Fruit fly (Drosophila melanogaster): Measurements from ENCODE around the gene twin.

The twin gene

dm6 chr3R:24151924-24152809 lies 69.6 kb downstream of the twin start, which contains the start of the genes p38a and CG6178 (continued):
- TF ChIP-seq CG9932 (GFP tag; IDR thresholded peaks at IDR 0.05) (peak; percentile 97), Hr78 (GFP tag; optimal IDR thresholded peaks at IDR 0.05) (peak in 1 of 2 experiments; percentile 83), CG13123 (GFP tag; optimal IDR thresholded peaks at IDR 0.05) (peak; percentile 80), lilli (GFP tag; optimal IDR thresholded peaks at IDR 0.05) (peak; percentile 73), CG11560 (tag; IDR thresholded peaks at IDR 0.05) (peak; percentile 96), D19B (GFP tag; optimal IDR thresholded peaks at IDR 0.05) (peak; percentile 94), ci (GFP tag; IDR thresholded peaks at IDR 0.05) (peak; percentile 89), run (tag; optimal IDR thresholded peaks at IDR 0.05) (peak; percentile 96), zen (tag; optimal IDR thresholded peaks at IDR 0.05) (peak; percentile 93), gsb-n (tag; optimal IDR thresholded peaks at IDR 0.05) (peak; percentile 96), pita (GFP tag; optimal IDR thresholded peaks at IDR 0.05) (no peak), CG10979 (tag; optimal IDR thresholded peaks at IDR 0.05) (peak; percentile 97), ATbp (GFP tag; optimal IDR thresholded peaks at IDR 0.05) (peak; percentile 93), CG12299 (tag; optimal IDR thresholded peaks at IDR 0.05) (peak; percentile 94), bab2 (GFP tag; optimal IDR thresholded peaks at IDR 0.05) (peak; percentile 69), CG3726 (GFP tag; IDR thresholded peaks at IDR 0.05) (peak; percentile 95), tll (GFP tag; optimal IDR thresholded peaks at IDR 0.05) (no peak), fu2 (GFP tag; optimal IDR thresholded peaks at IDR 0.05) (peak; percentile 62), NC2β (GFP tag; optimal IDR thresholded peaks at IDR 0.05) (no peak), CG4707 (GFP tag; optimal IDR thresholded peaks at IDR 0.05) (peak; percentile 75), slou (GFP tag; optimal IDR thresholded peaks at IDR 0.05) (peak; percentile 82), Dek (tag; optimal IDR thresholded peaks at IDR 0.05) (peak; percentile 98), vvl (GFP tag; IDR thresholded peaks at IDR 0.05) (peak; percentile 97), MBD-R2 (GFP tag; IDR thresholded peaks at IDR 0.05) (peak; percentile 81), fd3F (GFP tag; optimal IDR thresholded peaks at IDR 0.05) (peak; percentile 98), HLH4C (GFP tag; IDR thresholded peaks at IDR 0.05; ENCODE audit: partially characterized antibody) (no peak), Asciz (GFP tag; optimal IDR thresholded peaks at IDR 0.05) (peak; percentile 97), ap (GFP tag; IDR thresholded peaks at IDR 0.05) (peak; percentile 95), Ets65A (GFP tag) (peak; percentile 94), tgo (GFP tag; IDR thresholded peaks at IDR 0.05) (peak; percentile 98), knrl (GFP tag; IDR thresholded peaks at IDR 0.05; ENCODE audit: partially characterized antibody) (no peak), Dll (GFP tag; IDR thresholded peaks at IDR 0.05; ENCODE audit: partially characterized antibody) (no peak), dmrt11E (tag; optimal IDR thresholded peaks at IDR 0.05) (peak; percentile 95), Lhr (GFP tag; optimal IDR thresholded peaks at IDR 0.05) (peak; percentile 46), CG5180 (GFP tag; optimal IDR thresholded peaks at IDR 0.05) (peak; percentile 84), otp (GFP tag; IDR thresholded peaks at IDR 0.05) (peak; percentile 79), wdn (GFP tag; IDR thresholded peaks at IDR 0.05) (peak; percentile 95), CG11093 (GFP tag; IDR thresholded peaks at IDR 0.05) (peak; percentile 94), nau (GFP tag; optimal IDR thresholded peaks at IDR 0.05) (no peak), Taf1 (GFP tag; IDR thresholded peaks at IDR 0.05) (peak; percentile 88), hb (GFP tag; IDR thresholded peaks at IDR 0.05; ENCODE audit: partially characterized antibody) (no peak), CG7271 (tag; optimal IDR thresholded peaks at IDR 0.05) (peak; percentile 52), CG12071 (GFP tag; optimal IDR thresholded peaks at IDR 0.05) (peak; percentile 85), CG14965 (GFP tag; optimal IDR thresholded peaks at IDR 0.05; ENCODE audit: borderline replicate concordance) (no peak), CG17912 (GFP tag; optimal IDR thresholded peaks at IDR 0.05) (peak; percentile 91), CG12104 (GFP tag; optimal IDR thresholded peaks at IDR 0.05) (peak; percentile 94), ttk (GFP tag; IDR thresholded peaks at IDR 0.05) (peak; percentile 95)
